Fruit fly (Drosophila melanogaster) whole organism, embryonic: ENCODE data around the gene CG11986.

Source experiments
- Abd-B ChIP-seq: fragments of 200-800 bp; sonication (Bioruptor generic); optimal IDR thresholded peaks from 2 replicates; lab custom pipeline; 2018; ENCODE audit warnings: missing biosample characterization, mild to moderate bottlenecking, missing genetic modification characterization, moderate library complexity
- Ada2b ChIP-seq: fragments of 200-800 bp; sonication (Bioruptor generic); IDR thresholded peaks from 2 replicates; pipeline ENCODE4 v1.3.6; 2022; ENCODE audit warnings: missing biosample characterization, missing genetic modification characterization
- Bdp1 ChIP-seq: fragments of 200-800 bp; sonication (Bioruptor generic); optimal IDR thresholded peaks from 3 replicates; lab custom pipeline; 2016; ENCODE audit warnings: missing biosample characterization, missing genetic modification characterization
- CG11398 ChIP-seq: fragments of 200-800 bp; sonication (Bioruptor generic); optimal IDR thresholded peaks from 2 replicates; lab custom pipeline; 2016; ENCODE audit warnings: missing biosample characterization, missing genetic modification characterization
- CG12299 ChIP-seq: fragments of 200-800 bp; sonication (Bioruptor generic); optimal IDR thresholded peaks from 2 replicates; lab custom pipeline; 2018; ENCODE audit warnings: missing biosample characterization, mild to moderate bottlenecking, missing genetic modification characterization
- CG15696 ChIP-seq: fragments of 200-800 bp; sonication (Bioruptor generic); optimal IDR thresholded peaks from 2 replicates; lab custom pipeline; 2019; ENCODE audit warnings: missing biosample characterization, mild to moderate bottlenecking, missing genetic modification characterization, moderate library complexity
- CG1792 ChIP-seq: fragments of 200-800 bp; sonication (Bioruptor generic); optimal IDR thresholded peaks from 2 replicates; lab custom pipeline; 2016; ENCODE audit warnings: missing biosample characterization, missing genetic modification characterization
- CG2875 ChIP-seq: fragments of 200-800 bp; sonication (Bioruptor generic); optimal IDR thresholded peaks from 2 replicates; lab custom pipeline; 2017; ENCODE audit warnings: missing biosample characterization, mild to moderate bottlenecking, missing genetic modification characterization, missing genetic modification reagents
- CG31441 ChIP-seq: fragments of 200-800 bp; sonication (Bioruptor generic); IDR thresholded peaks from 2 replicates; pipeline ENCODE4 v1.3.6; 2022; ENCODE audit warnings: missing biosample characterization, missing genetic modification characterization
- CG3281 ChIP-seq: fragments of 200-800 bp; sonication (Bioruptor generic); optimal IDR thresholded peaks from 3 replicates; lab custom pipeline; 2017; ENCODE audit warnings: missing biosample characterization, mild to moderate bottlenecking, missing genetic modification characterization
- CG4730 ChIP-seq: fragments of 200-800 bp; sonication (Bioruptor generic); IDR thresholded peaks from 2 replicates; pipeline ENCODE4 v1.3.6; 2022; ENCODE audit warnings: missing biosample characterization, missing genetic modification characterization
- CG7839 ChIP-seq: fragments of 200-800 bp; sonication (Bioruptor generic); optimal IDR thresholded peaks from 3 replicates; lab custom pipeline; 2018; ENCODE audit warnings: missing biosample characterization, mild to moderate bottlenecking, missing genetic modification characterization, moderate library complexity
- CG8290 ChIP-seq, 3 experiments: fragments of 200-800 bp; sonication (Bioruptor generic); optimal IDR thresholded peaks; 2 replicates each; lab custom pipeline; 2016 to 2019; ENCODE audit warnings: missing biosample characterization in 3 of 3, missing genetic modification characterization in 3 of 3, mild to moderate bottlenecking in 2 of 3, moderate library complexity in 1 of 3
- Deaf1 ChIP-seq: fragments of 200-800 bp; optimal IDR thresholded peaks from 3 replicates; lab custom pipeline; 2019; ENCODE audit warnings: missing biosample characterization, mild to moderate bottlenecking, missing genetic modification characterization, moderate library complexity
- Dfd ChIP-seq, 2 experiments: fragments of >200 bp; optimal IDR thresholded peaks; 2 replicates each; lab custom pipeline; 2017; ENCODE audit warnings: missing biosample characterization in 2 of 2, missing genetic modification characterization in 2 of 2
- Dp ChIP-seq: fragments of 200-800 bp; sonication (Bioruptor generic); optimal IDR thresholded peaks from 2 replicates; lab custom pipeline; 2018; ENCODE audit warnings: missing biosample characterization, mild to moderate bottlenecking, missing genetic modification characterization, moderate library complexity
- ERR ChIP-seq: fragments of 200-800 bp; sonication (Bioruptor generic); optimal IDR thresholded peaks from 2 replicates; lab custom pipeline; 2016; ENCODE audit warnings: missing biosample characterization, missing genetic modification characterization
- HLH4C ChIP-seq: fragments of 200-800 bp; sonication (Bioruptor generic); IDR thresholded peaks from 3 replicates; pipeline ENCODE4 v1.3.6; 2022; ENCODE audit warnings: missing biosample characterization, missing genetic modification characterization; ENCODE audit not compliant: partially characterized antibody
- HmgD ChIP-seq: fragments of 200-800 bp; sonication (Bioruptor generic); optimal IDR thresholded peaks from 3 replicates; lab custom pipeline; 2016; ENCODE audit warnings: missing biosample characterization, missing genetic modification characterization
- Hmx ChIP-seq: fragments of 200-800 bp; sonication (Bioruptor generic); optimal IDR thresholded peaks from 2 replicates; lab custom pipeline; 2016; ENCODE audit warnings: missing biosample characterization, missing genetic modification characterization
- Nf-YA ChIP-seq: fragments of 200-800 bp; sonication (Bioruptor generic); IDR thresholded peaks from 2 replicates; pipeline ENCODE4 v1.3.6; 2022; ENCODE audit warnings: missing biosample characterization, missing genetic modification characterization
- Rfx ChIP-seq: fragments of 200-800 bp; sonication (Bioruptor generic); IDR thresholded peaks from 2 replicates; pipeline ENCODE4 v1.3.6; 2022; ENCODE audit warnings: missing biosample characterization, missing genetic modification characterization
- Ssrp ChIP-seq: fragments of 200-800 bp; sonication (Bioruptor generic); optimal IDR thresholded peaks from 2 replicates; lab custom pipeline; 2018; ENCODE audit warnings: missing biosample characterization, mild to moderate bottlenecking, missing genetic modification characterization, moderate library complexity
- Tbp ChIP-seq: fragments of >200 bp; optimal IDR thresholded peaks from 2 replicates; lab custom pipeline; 2018; ENCODE audit warnings: missing biosample characterization, missing genetic modification characterization
- al ChIP-seq: fragments of 200-800 bp; sonication (Bioruptor generic); IDR thresholded peaks from 2 replicates; pipeline ENCODE4 v1.3.6; 2022; ENCODE audit warnings: missing biosample characterization, missing genetic modification characterization
- ash1 ChIP-seq: fragments of 200-800 bp; sonication (Bioruptor generic); optimal IDR thresholded peaks from 2 replicates; lab custom pipeline; 2018; ENCODE audit warnings: missing biosample characterization, mild to moderate bottlenecking, missing genetic modification characterization
- az2 ChIP-seq: fragments of 200-800 bp; sonication (Bioruptor generic); optimal IDR thresholded peaks from 3 replicates; lab custom pipeline; 2016; ENCODE audit warnings: missing biosample characterization, missing genetic modification characterization
- danr ChIP-seq: fragments of 200-800 bp; sonication (Bioruptor generic); IDR thresholded peaks from 2 replicates; pipeline ENCODE4 v1.3.6; 2022; ENCODE audit warnings: missing biosample characterization, missing genetic modification characterization
- fd64A ChIP-seq: fragments of 200-800 bp; sonication (Bioruptor generic); optimal IDR thresholded peaks from 3 replicates; lab custom pipeline; 2018; ENCODE audit warnings: missing biosample characterization, mild to moderate bottlenecking, missing genetic modification characterization
- grau ChIP-seq: fragments of 200-800 bp; optimal IDR thresholded peaks from 3 replicates; lab custom pipeline; 2019; ENCODE audit warnings: missing biosample characterization, mild to moderate bottlenecking, missing genetic modification characterization, moderate library complexity
- gro ChIP-seq: fragments of 200-800 bp; sonication (Bioruptor generic); optimal IDR thresholded peaks from 2 replicates; lab custom pipeline; 2016; ENCODE audit warnings: missing biosample characterization, missing genetic modification characterization
- gsb-n ChIP-seq: fragments of 200-800 bp; sonication (Bioruptor generic); optimal IDR thresholded peaks from 3 replicates; lab custom pipeline; 2018; ENCODE audit warnings: missing biosample characterization, mild to moderate bottlenecking, missing genetic modification characterization
- ham ChIP-seq: fragments of 200-800 bp; sonication (Bioruptor generic); IDR thresholded peaks from 2 replicates; pipeline ENCODE4 v1.3.6; 2022; ENCODE audit warnings: missing biosample characterization, missing genetic modification characterization
- hkb ChIP-seq, 2 experiments: fragments of 200-800 bp in 1 of 2; fragments of >200 bp in 1 of 2; sonication (Bioruptor generic) in 1 of 2; IDR thresholded peaks in 1 of 2; optimal IDR thresholded peaks in 1 of 2; 2 replicates each; pipeline versions ENCODE4 v1.3.6 to Lab custom; 2017 to 2022; ENCODE audit warnings: missing biosample characterization in 1 of 2, missing genetic modification characterization in 1 of 2
- ind ChIP-seq: fragments of 200-800 bp; sonication (Bioruptor generic); optimal IDR thresholded peaks from 3 replicates; lab custom pipeline; 2016; ENCODE audit warnings: missing biosample characterization, missing genetic modification characterization
- klu ChIP-seq: fragments of 200-800 bp; sonication (Bioruptor generic); IDR thresholded peaks from 2 replicates; pipeline ENCODE4 v1.3.6; 2022; ENCODE audit warnings: missing biosample characterization, missing genetic modification characterization
- knrl ChIP-seq: fragments of 200-800 bp; sonication (Bioruptor generic); IDR thresholded peaks from 3 replicates; pipeline ENCODE4 v1.3.6; 2022; ENCODE audit warnings: missing biosample characterization, missing genetic modification characterization; ENCODE audit not compliant: partially characterized antibody
- nau ChIP-seq: fragments of 200-800 bp; sonication (Bioruptor generic); optimal IDR thresholded peaks from 3 replicates; lab custom pipeline; 2017; ENCODE audit warnings: missing biosample characterization, mild to moderate bottlenecking, missing genetic modification characterization, missing genetic modification reagents
- pho ChIP-seq: fragments of 200-800 bp; sonication (Bioruptor generic); optimal IDR thresholded peaks from 2 replicates; lab custom pipeline; 2016; ENCODE audit warnings: missing biosample characterization, missing genetic modification characterization
- scrt ChIP-seq: fragments of 200-800 bp; sonication (Bioruptor generic); optimal IDR thresholded peaks from 2 replicates; lab custom pipeline; 2018; ENCODE audit warnings: missing biosample characterization, mild to moderate bottlenecking, missing genetic modification characterization, moderate library complexity
- seq ChIP-seq: fragments of 200-800 bp; sonication (Bioruptor generic); IDR thresholded peaks from 2 replicates; pipeline ENCODE4 v1.3.6; 2022; ENCODE audit warnings: missing biosample characterization, missing genetic modification characterization
- slp2 ChIP-seq: fragments of 200-800 bp; sonication (Bioruptor generic); optimal IDR thresholded peaks from 2 replicates; lab custom pipeline; 2016; ENCODE audit warnings: missing biosample characterization, missing genetic modification characterization
- so ChIP-seq: fragments of 200-800 bp; sonication (Bioruptor generic); IDR thresholded peaks from 3 replicates; pipeline ENCODE4 v1.3.6; 2022; ENCODE audit warnings: missing biosample characterization, missing genetic modification characterization
- sr ChIP-seq: fragments of 200-800 bp; sonication (Bioruptor generic); IDR thresholded peaks from 3 replicates; pipeline ENCODE4 v1.3.6; 2022; ENCODE audit warnings: missing biosample characterization, missing genetic modification characterization
- stwl ChIP-seq: fragments of 200-800 bp; sonication (Bioruptor generic); optimal IDR thresholded peaks from 3 replicates; lab custom pipeline; 2018; ENCODE audit warnings: missing biosample characterization, mild to moderate bottlenecking, missing genetic modification characterization, moderate library complexity
- tgo ChIP-seq: fragments of 200-800 bp; sonication (Bioruptor generic); IDR thresholded peaks from 3 replicates; pipeline ENCODE4 v1.3.6; 2022; ENCODE audit warnings: missing biosample characterization, missing genetic modification characterization
- trh ChIP-seq: fragments of 200-800 bp; sonication (Bioruptor generic); optimal IDR thresholded peaks from 2 replicates; lab custom pipeline; 2016; ENCODE audit warnings: missing biosample characterization, missing genetic modification characterization
- z ChIP-seq: fragments of 200-800 bp; sonication (Bioruptor generic); IDR thresholded peaks from 3 replicates; pipeline ENCODE4 v1.3.6; 2022; ENCODE audit warnings: missing biosample characterization, missing genetic modification characterization
- zen2 ChIP-seq: fragments of 200-800 bp; sonication (Bioruptor generic); IDR thresholded peaks from 3 replicates; pipeline ENCODE4 v1.3.6; 2022; ENCODE audit warnings: missing biosample characterization, missing genetic modification characterization; ENCODE audit not compliant: partially characterized antibody

Gene CG11986

dm6 chr3R:8979850-8980775 is 35.1 kb upstream of the CG11986 start (continued):
- no peak for TF ChIP-seq CG31441 (GFP tag; lab: Robert Waterston, UW)
- no peak for TF ChIP-seq Ada2b (GFP tag; lab: Robert Waterston, UW)
- TF ChIP-seq tgo = peak; percentile 28; the same call in 1 of the 3 replicates
- peak; percentile 25 for TF ChIP-seq CG7839 (tag; lab: Kevin White, UChicago)
- TF ChIP-seq ham (GFP tag; lab: Robert Waterston, UW) = no peak
- TF ChIP-seq Dp (GFP tag; lab: Kevin White, UChicago) = peak; percentile 97
- TF ChIP-seq ind (GFP tag; lab: Kevin White, UChicago) = no peak
- TF ChIP-seq CG8290 (GFP tag; optimal IDR thresholded peaks at IDR 0.05; lab: Kevin White, UChicago) = no peak
- peak in 1 of 2 experiments; percentile 34 for TF ChIP-seq CG8290 (tag; optimal IDR thresholded peaks at IDR 0.05; lab: Kevin White, UChicago)
- TF ChIP-seq fd64A (GFP tag; lab: Kevin White, UChicago) = no peak
- TF ChIP-seq seq (GFP tag; lab: Robert Waterston, UW) = peak; percentile 54
- no peak for TF ChIP-seq gro (GFP tag; lab: Kevin White, UChicago)
- no peak for TF ChIP-seq Tbp (GFP tag; lab: Kevin White, UChicago)
- no peak for TF ChIP-seq Abd-B (GFP tag; lab: Kevin White, UChicago)
- TF ChIP-seq gsb-n = no peak
- TF ChIP-seq CG15696 (tag; lab: Kevin White, UChicago) = no peak
- 0 out of 3 replicates have a peak, but pooled peaks have one; percentile 27 for TF ChIP-seq so (GFP tag; lab: Robert Waterston, UW)
- peak; percentile 39; the same call in 1 of the 3 replicates for TF ChIP-seq HLH4C (GFP tag; lab: Robert Waterston, UW)
- no peak for TF ChIP-seq sr (GFP tag; lab: Robert Waterston, UW)
- TF ChIP-seq trh (GFP tag; lab: Kevin White, UChicago) = no peak
- no peak; the same call in none of the 2 replicates for TF ChIP-seq Rfx (GFP tag; lab: Robert Waterston, UW)
- TF ChIP-seq Dfd (GFP tag; optimal IDR thresholded peaks at IDR 0.05; lab: Kevin White, UChicago) = no peak
- TF ChIP-seq pho = no peak
- no peak for TF ChIP-seq scrt (GFP tag; lab: Kevin White, UChicago)
- TF ChIP-seq knrl = peak; percentile 63; the same call in 2 of the 3 replicates
- no peak for TF ChIP-seq z
- TF ChIP-seq CG2875 (GFP tag; lab: Kevin White, UChicago) = peak; percentile 48
- TF ChIP-seq Nf-YA (GFP tag; lab: Robert Waterston, UW) = no peak
- TF ChIP-seq grau = peak; percentile 38
- TF ChIP-seq Deaf1 = no peak
- no peak for TF ChIP-seq CG3281 (GFP tag; lab: Kevin White, UChicago)
- no peak for TF ChIP-seq ash1
- no peak for TF ChIP-seq hkb (optimal IDR thresholded peaks at IDR 0.05; lab: Kevin White, UChicago)
- TF ChIP-seq hkb (GFP tag; IDR thresholded peaks at IDR 0.05; lab: Robert Waterston, UW) = no peak
- no peak for TF ChIP-seq Ssrp (tag; lab: Kevin White, UChicago)
- peak; percentile 11 for TF ChIP-seq HmgD
- no peak for TF ChIP-seq Bdp1
- no peak for TF ChIP-seq klu (GFP tag; lab: Robert Waterston, UW)
- peak; percentile 55 for TF ChIP-seq stwl (tag; lab: Kevin White, UChicago)
- TF ChIP-seq al (GFP tag; lab: Robert Waterston, UW) = no peak
- no peak for TF ChIP-seq zen2
- TF ChIP-seq CG12299 (tag; lab: Kevin White, UChicago) = no peak
- TF ChIP-seq nau (GFP tag; lab: Kevin White, UChicago) = peak; percentile 17
- no peak for TF ChIP-seq CG1792 (GFP tag; lab: Kevin White, UChicago)
- no peak for TF ChIP-seq CG11398
- TF ChIP-seq Hmx (GFP tag; lab: Kevin White, UChicago) = no peak
- TF ChIP-seq slp2 = no peak
- no peak for TF ChIP-seq CG4730 (GFP tag; lab: Robert Waterston, UW)
- no peak for TF ChIP-seq danr (GFP tag; lab: Robert Waterston, UW)
- TF ChIP-seq ERR (GFP tag; lab: Kevin White, UChicago) = no peak
- no peak for TF ChIP-seq az2
